Worm (Caenorhabditis elegans) whole organism, L1 larva: ENCODE measurements around the gene F27E5.8.

Experiments used
- C04F5.9 ChIP-seq: sonication (generic microtip); optimal IDR thresholded peaks from 2 replicates; lab custom pipeline; 2016; ENCODE audit warnings: missing genetic modification characterization, missing compliant biosample characterization
- C34B4.2 ChIP-seq: sonication (generic microtip); optimal IDR thresholded peaks from 2 replicates; lab custom pipeline; 2017; ENCODE audit warnings: mild to moderate bottlenecking, missing genetic modification characterization, missing compliant biosample characterization
- F16B12.6 ChIP-seq: fragments of 150-350 bp; optimal IDR thresholded peaks from 2 replicates; lab custom pipeline; 2014; ENCODE audit warnings: missing biosample characterization, missing genetic modification characterization
- Y116A8C.19 ChIP-seq: sonication (generic microtip); optimal IDR thresholded peaks from 2 replicates; lab custom pipeline; 2016; ENCODE audit warnings: missing compliant biosample characterization, missing genetic modification characterization, borderline replicate concordance
- alr-1 ChIP-seq: fragments of 200-800 bp; sonication (Bioruptor generic); optimal IDR thresholded peaks from 2 replicates; lab custom pipeline; 2018; ENCODE audit warnings: borderline replicate concordance, mild to moderate bottlenecking, missing genetic modification characterization, missing compliant biosample characterization
- aly-2 ChIP-seq: fragments of 150-350 bp; optimal IDR thresholded peaks from 2 replicates; lab custom pipeline; 2014; ENCODE audit warnings: missing biosample characterization, missing genetic modification characterization
- ceh-63 ChIP-seq: fragments of 200-800 bp; sonication (Bioruptor generic); optimal IDR thresholded peaks from 2 replicates; lab custom pipeline; 2018; ENCODE audit warnings: mild to moderate bottlenecking, missing genetic modification characterization, missing compliant biosample characterization
- ceh-88 ChIP-seq: fragments of 200-800 bp; sonication (Bioruptor generic); IDR thresholded peaks from 2 replicates; pipeline ENCODE4 v1.3.6; 2022; ENCODE audit warnings: missing genetic modification characterization, missing compliant biosample characterization
- ceh-90 ChIP-seq: sonication (generic microtip); optimal IDR thresholded peaks from 2 replicates; lab custom pipeline; 2016; ENCODE audit warnings: missing genetic modification characterization, missing compliant biosample characterization
- ces-1 ChIP-seq: fragments of 150-350 bp; optimal IDR thresholded peaks from 2 replicates; lab custom pipeline; 2014; ENCODE audit warnings: missing biosample characterization, missing genetic modification reagents, missing genetic modification characterization
- dsc-1 ChIP-seq: sonication (generic microtip); optimal IDR thresholded peaks from 2 replicates; lab custom pipeline; 2016; ENCODE audit warnings: mild to moderate bottlenecking, missing genetic modification characterization, missing compliant biosample characterization
- efl-1 ChIP-seq, 4 experiments: fragments of 150-350 bp; optimal IDR thresholded peaks in 3 of 4; peaks in 1 of 4; 1 replicate in 1 of 4; 2 replicates in 3 of 4; lab custom pipeline; 2014; ENCODE audit warnings: missing biosample characterization in 2 of 4, missing genetic modification characterization in 2 of 4, missing genetic modification reagents in 2 of 4
- efl-3 ChIP-seq: fragments of 200-800 bp; sonication (Bioruptor generic); optimal IDR thresholded peaks from 2 replicates; lab custom pipeline; 2018; ENCODE audit warnings: mild to moderate bottlenecking, missing genetic modification characterization, missing compliant biosample characterization
- egl-13 ChIP-seq: sonication (generic microtip); optimal IDR thresholded peaks from 2 replicates; lab custom pipeline; 2016; ENCODE audit warnings: missing genotype, missing genetic modification reagents, missing genetic modification characterization, missing compliant biosample characterization
- elt-2 ChIP-seq: sonication (generic microtip); optimal IDR thresholded peaks from 2 replicates; lab custom pipeline; 2016; ENCODE audit warnings: missing genetic modification characterization, mild to moderate bottlenecking, inconsistent platforms, missing compliant biosample characterization, missing genetic modification reagents
- ets-5 ChIP-seq: fragments of 200-800 bp; sonication (Bioruptor generic); IDR thresholded peaks from 2 replicates; pipeline ENCODE4 v1.3.6; 2022; ENCODE audit warnings: missing genetic modification characterization, missing compliant biosample characterization
- fkh-4 ChIP-seq: sonication (generic microtip); optimal IDR thresholded peaks from 2 replicates; lab custom pipeline; 2016; ENCODE audit warnings: missing compliant biosample characterization, missing genetic modification characterization, borderline replicate concordance
- fkh-8 ChIP-seq: sonication (generic microtip); optimal IDR thresholded peaks from 2 replicates; lab custom pipeline; 2016; ENCODE audit warnings: mild to moderate bottlenecking, missing genetic modification characterization, missing compliant biosample characterization
- fos-1 ChIP-seq: fragments of 150-350 bp; optimal IDR thresholded peaks from 2 replicates; lab custom pipeline; 2014; ENCODE audit warnings: missing biosample characterization, missing genetic modification characterization
- grh-1 ChIP-seq: fragments of 200-800 bp; sonication (Bioruptor generic); IDR thresholded peaks from 2 replicates; pipeline ENCODE4 v1.3.6; 2022; ENCODE audit warnings: missing genetic modification reagents, missing genetic modification characterization, missing compliant biosample characterization
- hlh-17 ChIP-seq: fragments of 200-800 bp; sonication (Bioruptor generic); optimal IDR thresholded peaks from 2 replicates; lab custom pipeline; 2018; ENCODE audit warnings: missing genetic modification characterization, mild to moderate bottlenecking, missing compliant biosample characterization, moderate library complexity, borderline replicate concordance
- hpl-2 ChIP-seq: fragments of 150-350 bp; optimal IDR thresholded peaks from 2 replicates; lab custom pipeline; 2014; ENCODE audit warnings: missing biosample characterization, missing genetic modification reagents, missing genetic modification characterization
- lin-13 ChIP-seq: fragments of 150-350 bp; optimal IDR thresholded peaks from 2 replicates; lab custom pipeline; 2014; ENCODE audit warnings: missing biosample characterization, missing genetic modification reagents, missing genetic modification characterization
- lin-15B ChIP-seq: fragments of 150-350 bp; sonication (generic microtip); optimal IDR thresholded peaks from 3 replicates; lab custom pipeline; 2014; ENCODE audit warnings: missing biosample characterization, missing genetic modification characterization
- lin-39 ChIP-seq: fragments of 150-350 bp; optimal IDR thresholded peaks from 2 replicates; lab custom pipeline; 2014; ENCODE audit warnings: missing biosample characterization, missing genetic modification reagents, missing genetic modification characterization
- mab-9 ChIP-seq: fragments of 200-800 bp; sonication (Bioruptor generic); IDR thresholded peaks from 2 replicates; pipeline ENCODE4 v1.3.6; 2022; ENCODE audit warnings: missing genetic modification reagents, missing genetic modification characterization, missing compliant biosample characterization
- mdl-1 ChIP-seq, 2 experiments: fragments of 150-350 bp; optimal IDR thresholded peaks; 2 replicates each; lab custom pipeline; 2014 to 2017; ENCODE audit warnings: missing biosample characterization in 2 of 2, missing genetic modification characterization in 2 of 2, inconsistent platforms in 1 of 2
- mep-1 ChIP-seq: fragments of 150-350 bp; optimal IDR thresholded peaks from 2 replicates; lab custom pipeline; 2014; ENCODE audit warnings: missing biosample characterization, missing genetic modification characterization
- nhr-11 ChIP-seq: fragments of 150-350 bp; optimal IDR thresholded peaks from 2 replicates; lab custom pipeline; 2014; ENCODE audit warnings: missing biosample characterization, missing genetic modification characterization
- nhr-12 ChIP-seq: sonication (generic microtip); optimal IDR thresholded peaks from 2 replicates; lab custom pipeline; 2017; ENCODE audit warnings: missing biosample characterization, missing genetic modification characterization
- nhr-19 ChIP-seq: fragments of 200-800 bp; sonication (Bioruptor generic); conservative IDR thresholded peaks from 2 replicates; pipeline ENCODE4 v1.3.6; 2022; ENCODE audit warnings: missing genetic modification characterization, missing compliant biosample characterization
- nhr-20 ChIP-seq: sonication (generic microtip); optimal IDR thresholded peaks from 2 replicates; lab custom pipeline; 2016; ENCODE audit warnings: mild to moderate bottlenecking, missing genetic modification characterization, missing compliant biosample characterization
- nhr-237 ChIP-seq: fragments of 150-350 bp; optimal IDR thresholded peaks from 2 replicates; lab custom pipeline; 2014; ENCODE audit warnings: missing biosample characterization, missing genetic modification characterization
- nhr-76 ChIP-seq: sonication (generic microtip); optimal IDR thresholded peaks from 2 replicates; lab custom pipeline; 2017; ENCODE audit warnings: missing biosample characterization, missing genetic modification characterization
- pag-3 ChIP-seq: sonication (generic microtip); optimal IDR thresholded peaks from 2 replicates; lab custom pipeline; 2017; ENCODE audit warnings: missing genetic modification characterization, mild to moderate bottlenecking, missing compliant biosample characterization, antibody characterized with exemption, borderline replicate concordance; ENCODE audit not compliant: insufficient read depth
- skn-1 ChIP-seq: fragments of 150-350 bp; optimal IDR thresholded peaks from 2 replicates; lab custom pipeline; 2014; ENCODE audit warnings: missing biosample characterization, missing genetic modification characterization
- snu-23 ChIP-seq: sonication (generic microtip); optimal IDR thresholded peaks from 2 replicates; lab custom pipeline; 2016; ENCODE audit warnings: missing genetic modification characterization, missing compliant biosample characterization
- sup-37 ChIP-seq: fragments of 200-800 bp; sonication (Bioruptor generic); optimal IDR thresholded peaks from 2 replicates; lab custom pipeline; 2018; ENCODE audit warnings: mild to moderate bottlenecking, missing genetic modification characterization, missing compliant biosample characterization
- swsn-7 ChIP-seq: sonication (generic microtip); optimal IDR thresholded peaks from 2 replicates; lab custom pipeline; 2016; ENCODE audit warnings: missing genetic modification characterization, missing compliant biosample characterization
- tlp-1 ChIP-seq: fragments of 150-350 bp; optimal IDR thresholded peaks from 2 replicates; lab custom pipeline; 2014; ENCODE audit warnings: missing biosample characterization, missing genetic modification characterization
- unc-62 ChIP-seq: fragments of 150-350 bp; optimal IDR thresholded peaks from 2 replicates; lab custom pipeline; 2014; ENCODE audit warnings: missing biosample characterization, missing genetic modification reagents, missing genetic modification characterization
- unc-86 ChIP-seq: sonication (generic microtip); optimal IDR thresholded peaks from 2 replicates; lab custom pipeline; 2016; ENCODE audit warnings: missing genetic modification characterization, missing compliant biosample characterization
- vab-15 ChIP-seq: sonication (generic microtip); optimal IDR thresholded peaks from 2 replicates; lab custom pipeline; 2017; ENCODE audit warnings: missing genotype, mild to moderate bottlenecking, missing genetic modification characterization, missing compliant biosample characterization
- zag-1 ChIP-seq: fragments of 150-350 bp; optimal IDR thresholded peaks from 2 replicates; lab custom pipeline; 2014; ENCODE audit warnings: missing biosample characterization, missing genetic modification characterization

The F27E5.8 gene

ce11 chrII:10168905-10169782, 41.9 kb upstream of the F27E5.8 start, which contains the start of gene daf-19 (continued):
- peak; percentile 63 for TF ChIP-seq swsn-7
- TF ChIP-seq mdl-1 (tag; optimal IDR thresholded peaks at IDR 0.05; lab: Kevin White, UChicago) = no peak
- no peak for TF ChIP-seq mab-9 (GFP tag; lab: Robert Waterston, UW)
- peak; percentile 52 for TF ChIP-seq nhr-20 (tag; lab: Kevin White, UChicago)
- TF ChIP-seq ceh-88 (GFP tag; lab: Robert Waterston, UW) = no peak
- no peak for TF ChIP-seq C34B4.2
- no peak for TF ChIP-seq nhr-12 (tag; lab: Kevin White, UChicago)
- TF ChIP-seq fkh-4 (tag; lab: Kevin White, UChicago) = no peak
- no peak for TF ChIP-seq F16B12.6 (tag; lab: Kevin White, UChicago)
- TF ChIP-seq unc-62 (GFP tag; lab: Kevin White, UChicago) = no peak
- TF ChIP-seq Y116A8C.19 (tag; lab: Kevin White, UChicago) = no peak
- TF ChIP-seq vab-15 = no peak
- TF ChIP-seq lin-39 (tag; lab: Kevin White, UChicago) = no peak
- TF ChIP-seq grh-1 (GFP tag; lab: Robert Waterston, UW) = no peak
- peak; percentile 52 for TF ChIP-seq unc-86 (tag; lab: Kevin White, UChicago)
- no peak for TF ChIP-seq C04F5.9 (tag; lab: Kevin White, UChicago)
- TF ChIP-seq efl-1 (optimal IDR thresholded peaks at IDR 0.05; lab: Kevin White, UChicago) = peak; percentile 27 to 35
- TF ChIP-seq efl-1 (GFP tag; optimal IDR thresholded peaks at IDR 0.05 in 1 of 2; lab: Kevin White, UChicago) = peak in 1 of 2 experiments; percentile 18
- no peak for TF ChIP-seq hlh-17 (GFP tag; lab: Kevin White, UChicago)
- peak; percentile 30; the same call in 1 of the 2 replicates for TF ChIP-seq nhr-19 (GFP tag; lab: Robert Waterston, UW)
- TF ChIP-seq aly-2 (tag; lab: Kevin White, UChicago) = no peak
- TF ChIP-seq lin-15B (tag; lab: Kevin White, UChicago) = no peak
- TF ChIP-seq ceh-63 (GFP tag; lab: Kevin White, UChicago) = no peak
- no peak for TF ChIP-seq sup-37 (GFP tag; lab: Kevin White, UChicago)
- TF ChIP-seq zag-1 (tag; lab: Kevin White, UChicago) = no peak
- peak; percentile 70 for TF ChIP-seq snu-23
- no peak for TF ChIP-seq efl-3 (GFP tag; lab: Kevin White, UChicago)
- TF ChIP-seq fkh-8 = peak; percentile 96
- TF ChIP-seq tlp-1 (tag; lab: Kevin White, UChicago) = no peak
- no peak for TF ChIP-seq alr-1
- no peak for TF ChIP-seq hpl-2 (GFP tag; lab: Kevin White, UChicago)
- peak; percentile 61 for TF ChIP-seq fos-1
- no peak for TF ChIP-seq ets-5 (GFP tag; lab: Robert Waterston, UW)
- TF ChIP-seq elt-2 (tag; lab: Kevin White, UChicago) = no peak
- peak; percentile 75 for TF ChIP-seq egl-13 (tag; lab: Kevin White, UChicago)
- no peak for TF ChIP-seq ces-1 (GFP tag; lab: Kevin White, UChicago)
- TF ChIP-seq nhr-237 = no peak
- no peak for TF ChIP-seq ceh-90
- TF ChIP-seq mep-1 (tag; lab: Kevin White, UChicago) = peak; percentile 55
- peak; percentile 65 for TF ChIP-seq nhr-11 (tag; lab: Kevin White, UChicago)
- TF ChIP-seq lin-13 (GFP tag; lab: Kevin White, UChicago) = no peak
- TF ChIP-seq dsc-1 (tag; lab: Kevin White, UChicago) = peak; percentile 68
- no peak for TF ChIP-seq pag-3 (tag; lab: Kevin White, UChicago)
- peak; percentile 49 for TF ChIP-seq skn-1 (tag; lab: Kevin White, UChicago)
- TF ChIP-seq nhr-76 (tag; lab: Kevin White, UChicago) = no peak
